Worm (Caenorhabditis elegans) whole organism, mixed stage, embryonic: ENCODE data around the gene B0454.8.

Experiments used
- M03D4.4 ChIP-seq: sonication (generic microtip); optimal IDR thresholded peaks from 2 replicates; lab custom pipeline; 2017; ENCODE audit warnings: mild to moderate bottlenecking, missing genetic modification characterization, missing compliant biosample characterization
- ceh-39 ChIP-seq: fragments of 150-350 bp; optimal IDR thresholded peaks from 2 replicates; lab custom pipeline; 2014; ENCODE audit warnings: missing biosample characterization, missing genetic modification characterization
- ceh-83 ChIP-seq: fragments of 200-800 bp; sonication (Bioruptor generic); optimal IDR thresholded peaks from 2 replicates; lab custom pipeline; 2018; ENCODE audit warnings: mild to moderate bottlenecking, missing genetic modification characterization, missing compliant biosample characterization
- nhr-76 ChIP-seq: sonication (generic microtip); optimal IDR thresholded peaks from 2 replicates; lab custom pipeline; 2017; ENCODE audit warnings: missing biosample characterization, missing genetic modification characterization
- sptf-1 ChIP-seq: sonication (generic microtip); optimal IDR thresholded peaks from 2 replicates; lab custom pipeline; 2017; ENCODE audit warnings: mild to moderate bottlenecking, missing genetic modification characterization, moderate library complexity, missing compliant biosample characterization
- zip-8 ChIP-seq: fragments of 150-350 bp; optimal IDR thresholded peaks from 2 replicates; lab custom pipeline; 2014; ENCODE audit warnings: missing biosample characterization, missing genetic modification characterization

B0454.8 gene

ce11 chrII:2991555-2992083 lies 51.6 kb downstream of the B0454.8 start, which contains the start of gene K08A2.2:
Gene K08A2.2, plus strand, starts transcription at chrII:2991605.
- TF ChIP-seq M03D4.4: no peak
- no peak for TF ChIP-seq zip-8
- no peak for TF ChIP-seq ceh-83
- no peak for TF ChIP-seq nhr-76 (tag; lab: Kevin White, UChicago)
- no peak for TF ChIP-seq ceh-39 (tag; lab: Kevin White, UChicago)
- no peak for TF ChIP-seq sptf-1 (tag; lab: Kevin White, UChicago)
